Fruit fly (Drosophila melanogaster): ENCODE measurements around the gene CG11902.

dm6 chr3R:25302239-25302638, 32.8 kb upstream of the CG11902 start, which contains the start of gene CG31370:
- TF ChIP-seq salr (GFP tag; optimal IDR thresholded peaks at IDR 0.05): no peak
- no peak for TF ChIP-seq CG16779 (tag; optimal IDR thresholded peaks at IDR 0.05)
- TF ChIP-seq Sox102F (GFP tag; optimal IDR thresholded peaks at IDR 0.05): no peak
- TF ChIP-seq esn (GFP tag; optimal IDR thresholded peaks at IDR 0.05): no peak
